Worm (Caenorhabditis elegans) whole organism, L4 larva: Measurements from ENCODE around the gene rabr-3.

Experiments used
- T20F7.1 ChIP-seq: fragments of 200-800 bp; sonication (Bioruptor generic); optimal IDR thresholded peaks from 2 replicates; lab custom pipeline; 2018; ENCODE audit warnings: mild to moderate bottlenecking, missing genetic modification characterization, missing compliant biosample characterization
- fkh-10 ChIP-seq: fragments of 150-350 bp; optimal IDR thresholded peaks from 2 replicates; lab custom pipeline; 2014; ENCODE audit warnings: missing biosample characterization, missing genetic modification reagents, missing genetic modification characterization
- lin-13 ChIP-seq: fragments of 150-350 bp; optimal IDR thresholded peaks from 2 replicates; lab custom pipeline; 2014; ENCODE audit warnings: missing biosample characterization, missing genetic modification reagents, missing genetic modification characterization
- lsy-2 ChIP-seq, 2 experiments: fragments of 150-350 bp in 1 of 2; sonication (generic microtip) in 1 of 2; optimal IDR thresholded peaks; 2 replicates each; lab custom pipeline; 2014 to 2017; ENCODE audit warnings: missing biosample characterization in 2 of 2, missing genetic modification characterization in 2 of 2

- TF ChIP-seq T20F7.1 (no peak), lsy-2 (tag; optimal IDR thresholded peaks at IDR 0.05; lab: Kevin White, UChicago) (no peak), lin-13 (GFP tag; lab: Kevin White, UChicago) (no peak), fkh-10 (GFP tag; lab: Kevin White, UChicago) (no peak)
These were observed 2.5 kb downstream of the rabr-3 start, which contains the start of gene F11A5.5 for ce11 chrV:16198016-16198415.
